Worm (Caenorhabditis elegans) whole organism, L4/young adult: ENCODE measurements around the gene C56E6.7.

Experiments
- W03F9.2 ChIP-seq: fragments of 150-350 bp; optimal IDR thresholded peaks from 2 replicates; lab custom pipeline; 2014; ENCODE audit warnings: missing biosample characterization, missing genetic modification characterization
- dao-5 ChIP-seq: sonication (generic microtip); optimal IDR thresholded peaks from 2 replicates; lab custom pipeline; 2016; ENCODE audit warnings: missing genotype, missing genetic modification characterization, moderate library complexity, missing compliant biosample characterization
- him-1 ChIP-seq: sonication (generic microtip); optimal IDR thresholded peaks from 2 replicates; lab custom pipeline; 2016; ENCODE audit warnings: missing genotype, missing genetic modification reagents, missing genetic modification characterization, missing compliant biosample characterization

- TF ChIP-seq W03F9.2 = no peak
- TF ChIP-seq him-1 = no peak
- TF ChIP-seq dao-5 (tag; lab: Kevin White, UChicago) = no peak
Observed at ce11 chrII:6521316-6521715, 4.9 kb downstream of the C56E6.7 start, which contains the start of gene toe-2.
